Worm (Caenorhabditis elegans) whole organism, L2 larva: Measurements from ENCODE around the gene Y57G7A.6.

ENCODE experiments used
- aly-2 ChIP-seq: fragments of 150-350 bp; optimal IDR thresholded peaks from 2 replicates; lab custom pipeline; 2014; ENCODE audit warnings: missing biosample characterization, missing genetic modification characterization
- ceh-82 ChIP-seq: fragments of 150-350 bp; optimal IDR thresholded peaks from 2 replicates; lab custom pipeline; 2014; ENCODE audit warnings: missing biosample characterization, missing genetic modification characterization
- lin-39 ChIP-seq: fragments of 150-350 bp; optimal IDR thresholded peaks from 2 replicates; lab custom pipeline; 2014; ENCODE audit warnings: missing biosample characterization, missing genetic modification reagents, missing genetic modification characterization
- nhr-77 ChIP-seq: fragments of 150-350 bp; optimal IDR thresholded peaks from 2 replicates; lab custom pipeline; 2014; ENCODE audit warnings: missing biosample characterization, missing genetic modification characterization

- TF ChIP-seq lin-39 (tag; lab: Kevin White, UChicago) (no peak), ceh-82 (tag; lab: Kevin White, UChicago) (no peak), nhr-77 (tag; lab: Kevin White, UChicago) (no peak), aly-2 (tag; lab: Kevin White, UChicago) (no peak)
Observed at ce11 chrII:1252259-1252658, 33.2 kb downstream of the Y57G7A.6 start, which contains the start of gene lin-42.
